Fruit fly (Drosophila melanogaster): ENCODE data around the gene Spt3.

DNA sequence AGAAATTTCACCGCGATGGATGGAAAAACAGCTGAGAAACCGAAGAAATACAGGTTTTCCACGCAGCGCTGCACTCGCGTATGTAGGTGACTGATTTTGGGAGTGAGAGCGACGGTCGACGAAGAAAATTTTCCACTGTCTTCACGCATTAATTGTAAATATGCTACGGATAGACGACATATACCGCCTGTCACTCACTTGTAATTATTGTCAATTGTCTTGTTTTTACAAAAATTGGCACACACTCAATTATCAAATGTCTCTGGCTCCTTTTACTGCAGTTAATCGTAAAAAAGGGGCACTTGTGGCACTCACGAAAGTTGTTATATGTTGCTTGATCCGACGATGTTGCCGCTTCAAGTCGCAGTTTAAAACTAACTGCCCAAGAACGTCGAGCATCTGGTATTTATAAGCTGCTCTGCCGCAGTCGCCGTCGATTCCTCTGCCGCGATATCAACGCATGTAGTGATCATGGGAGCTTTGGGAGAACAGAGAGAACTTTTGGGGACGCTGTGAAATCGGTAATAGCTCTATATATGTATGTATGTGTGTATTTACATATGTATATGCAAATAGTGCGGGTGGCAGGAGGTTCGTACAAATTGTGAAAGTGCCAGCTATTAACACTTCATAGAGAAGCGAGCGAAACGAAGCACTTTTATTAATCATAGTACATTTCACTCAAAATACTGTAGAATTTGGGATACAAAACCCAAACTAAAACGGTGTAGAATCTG, 23.9 kb upstream of the Spt3 start, which contains the start of gene mfas:
- TF ChIP-seq Gug (GFP tag; IDR thresholded peaks at IDR 0.05) = no peak
- no peak for TF ChIP-seq eg (GFP tag; IDR thresholded peaks at IDR 0.05)
- TF ChIP-seq CG16779 (tag; optimal IDR thresholded peaks at IDR 0.05) = peak; percentile 0
- TF ChIP-seq Hr39 (GFP tag; optimal IDR thresholded peaks at IDR 0.05) = no peak
- TF ChIP-seq CG8632 (GFP tag; optimal IDR thresholded peaks at IDR 0.05) = no peak
